Worm (Caenorhabditis elegans): ENCODE measurements around the gene ins-10.

ins-10 gene

DNA sequence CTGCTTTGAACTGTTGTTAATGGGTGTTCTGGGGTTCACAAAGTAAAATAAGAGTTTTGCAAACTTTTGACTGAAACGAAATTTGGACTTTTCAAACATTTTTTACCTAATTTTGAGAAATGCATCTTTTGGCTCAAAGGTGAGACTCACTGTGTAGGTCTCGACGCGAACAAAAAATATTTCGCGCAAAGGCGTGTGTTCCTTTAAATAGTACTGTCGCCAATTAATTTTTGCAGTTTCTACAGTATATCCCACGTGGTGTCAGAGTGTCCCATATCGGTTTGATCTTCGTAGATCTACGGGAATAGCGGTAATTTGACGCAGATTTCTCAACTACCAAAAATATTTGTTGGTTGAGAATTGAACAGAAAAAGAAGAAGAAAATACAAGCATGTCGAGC, 20.1 kb upstream of the ins-10 start:
- TF ChIP-seq nfya-1 (tag; optimal IDR thresholded peaks at IDR 0.05; ENCODE audit: insufficient read depth) (no peak), ama-1 (optimal IDR thresholded peaks at IDR 0.05) (peak; percentile 55), fkh-2 (tag; optimal IDR thresholded peaks at IDR 0.05) (no peak), eor-1 (tag; optimal IDR thresholded peaks at IDR 0.05) (no peak), unc-39 (tag; optimal IDR thresholded peaks at IDR 0.05) (no peak)

DNA sequence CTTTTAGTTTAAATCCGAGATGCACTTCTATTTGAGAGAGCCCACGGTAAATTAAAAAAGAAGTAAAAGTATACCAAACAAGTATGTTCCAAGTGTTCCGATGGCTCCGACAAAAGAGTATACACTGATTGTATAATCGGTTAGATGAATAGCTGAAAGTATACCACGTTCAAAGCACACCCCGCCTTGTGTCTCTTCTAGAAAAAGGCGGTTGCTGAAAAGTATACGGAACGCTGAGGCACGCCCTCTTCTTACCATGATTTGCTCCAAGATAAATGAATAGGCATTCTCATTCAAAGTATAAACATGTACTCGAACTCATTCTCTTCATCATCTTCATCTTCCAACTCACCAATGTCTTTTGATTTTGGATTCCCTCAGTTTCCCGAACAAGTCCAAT, 19.4 kb upstream of the ins-10 start, which contains the start of gene end-3:
Gene end-3 (plus strand): TSS at position 301 of the 400 bp plus-strand sequence.
- TF ChIP-seq lsy-12 (tag; optimal IDR thresholded peaks at IDR 0.05) (no peak), unc-62 (GFP tag; optimal IDR thresholded peaks at IDR 0.05) (no peak), aly-2 (tag; optimal IDR thresholded peaks at IDR 0.05) (no peak)

DNA sequence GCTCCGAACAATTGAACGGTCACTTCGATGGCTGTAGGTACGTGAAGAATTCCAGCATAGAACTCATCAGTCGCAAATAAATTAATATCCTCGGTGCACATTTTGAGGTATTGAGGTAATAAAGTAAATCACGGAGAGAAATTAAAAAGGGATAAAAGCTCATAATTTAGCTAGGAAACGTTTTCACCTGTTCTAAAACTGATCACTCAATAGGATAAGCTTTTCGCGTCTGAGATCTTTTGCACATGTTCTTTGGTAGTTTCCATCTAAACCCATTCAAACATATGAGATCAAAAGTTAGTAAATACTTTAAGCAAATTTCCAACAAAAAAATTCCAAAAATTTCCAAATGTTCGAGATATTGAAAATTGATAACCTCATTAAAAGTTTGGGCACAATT, 16.3 kb upstream of the ins-10 start, which contains the start of gene srh-308:
Gene srh-308 (minus strand): TSS at position 101 of the 400 bp plus-strand sequence.
- no peak for TF ChIP-seq zag-1 (tag; optimal IDR thresholded peaks at IDR 0.05)
- no peak for TF ChIP-seq ZK546.5 (tag; optimal IDR thresholded peaks at IDR 0.05)
- no peak for TF ChIP-seq pha-4 (tag; optimal IDR thresholded peaks at IDR 0.05)

DNA sequence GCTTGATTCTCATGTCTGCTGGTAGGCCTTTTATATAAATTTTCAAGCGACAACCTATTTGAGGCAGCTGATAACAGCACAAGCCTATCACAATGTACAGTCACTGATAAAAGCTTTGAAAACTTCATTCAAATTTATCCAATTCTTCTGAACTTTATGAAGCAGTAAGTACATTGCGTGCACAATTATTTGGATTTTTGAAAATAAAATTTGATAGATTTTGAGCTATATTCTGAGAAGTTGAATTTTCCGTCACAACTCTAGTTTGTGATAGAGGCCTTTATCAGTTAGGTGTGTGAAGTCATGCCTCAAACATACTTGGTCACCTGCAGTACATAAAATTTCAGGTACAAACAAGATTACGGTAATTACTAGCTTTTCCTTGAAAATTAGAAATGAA, 15.1 kb upstream of the ins-10 start, which contains the start of the genes mtl-2 and T08G5.1:
Gene mtl-2 (minus strand): TSS at position 34 of the 400 bp plus-strand sequence.
Gene T08G5.1 (plus strand): TSS at position 127 of the 400 bp plus-strand sequence.
- TF ChIP-seq nhr-11 (tag; optimal IDR thresholded peaks at IDR 0.05) (no peak), skn-1 (tag; optimal IDR thresholded peaks at IDR 0.05) (no peak), pqm-1 (tag; optimal IDR thresholded peaks at IDR 0.05) (peak; percentile 28), elt-2 (tag; optimal IDR thresholded peaks at IDR 0.05) (peak; percentile 75)

DNA sequence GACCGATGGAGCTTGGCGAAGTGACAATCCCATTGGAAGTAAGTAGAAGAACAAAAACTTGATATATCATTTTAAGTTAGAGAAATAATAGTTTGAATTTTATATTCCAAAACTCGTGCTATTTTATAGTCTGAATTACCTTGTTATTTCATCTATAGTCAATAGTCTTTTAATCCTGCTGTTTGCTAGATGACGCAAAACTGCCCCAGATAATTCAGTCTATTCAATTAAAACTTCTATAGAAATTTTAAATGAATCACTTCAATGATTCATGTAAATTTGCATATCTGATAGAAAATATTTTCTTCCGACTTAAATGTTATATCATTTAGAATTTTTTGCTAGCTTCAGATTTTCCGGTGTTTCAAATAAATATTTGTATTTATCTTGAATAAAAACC, 10.7 kb upstream of the ins-10 start, which contains the start of gene T08G5.15:
Gene T08G5.15 (minus strand): TSS at position 101 of the 400 bp plus-strand sequence.
- no peak for TF ChIP-seq lin-39 (tag; optimal IDR thresholded peaks at IDR 0.05)

DNA sequence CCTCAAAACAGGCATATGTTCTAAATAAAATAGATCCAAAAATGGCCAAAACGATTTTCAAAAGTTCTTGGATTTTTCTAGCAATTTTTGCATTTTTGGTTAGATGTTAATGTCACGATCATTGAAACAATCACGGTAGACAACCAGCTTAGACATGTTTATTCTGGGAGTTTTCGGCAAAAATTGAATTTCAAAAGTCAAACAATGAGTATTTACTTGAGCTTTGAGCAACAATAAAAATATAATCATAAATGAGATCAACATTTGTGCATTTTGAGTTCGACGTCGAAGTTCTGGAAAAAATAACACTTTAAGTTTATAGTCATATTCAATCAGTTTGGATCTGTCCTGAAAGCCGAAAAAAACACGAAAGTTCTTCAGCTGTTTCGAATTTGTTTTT, 7.6 kb upstream of the ins-10 start, which contains the start of gene T08G5.2:
Gene T08G5.2 (minus strand): TSS at position 101 of the 400 bp plus-strand sequence.
- no peak for TF ChIP-seq snpc-4 (tag; optimal IDR thresholded peaks at IDR 0.05)
- TF ChIP-seq hmg-11 (tag; optimal IDR thresholded peaks at IDR 0.05) = no peak
- TF ChIP-seq nhr-28 (tag; optimal IDR thresholded peaks at IDR 0.05) = no peak
- TF ChIP-seq unc-39 (tag; optimal IDR thresholded peaks at IDR 0.05) = no peak
- no peak for TF ChIP-seq nfya-1 (tag; optimal IDR thresholded peaks at IDR 0.05; ENCODE audit: insufficient read depth)
- TF ChIP-seq elt-1 (tag; optimal IDR thresholded peaks at IDR 0.05) = no peak
- no peak for TF ChIP-seq elt-3 (tag; optimal IDR thresholded peaks at IDR 0.05)
- no peak for TF ChIP-seq skn-1 (tag; optimal IDR thresholded peaks at IDR 0.05)
- TF ChIP-seq tbx-2 (tag; optimal IDR thresholded peaks at IDR 0.05) = no peak
- TF ChIP-seq mdl-1 (tag; optimal IDR thresholded peaks at IDR 0.05) = no peak
- no peak for TF ChIP-seq nhr-67 (tag; optimal IDR thresholded peaks at IDR 0.05)
- no peak for TF ChIP-seq nhr-237 (tag; optimal IDR thresholded peaks at IDR 0.05)
- no peak for TF ChIP-seq ceh-82 (tag; optimal IDR thresholded peaks at IDR 0.05)
- no peak for TF ChIP-seq eor-1 (tag; optimal IDR thresholded peaks at IDR 0.05)
- TF ChIP-seq aly-2 (tag; optimal IDR thresholded peaks at IDR 0.05) = no peak
- no peak for TF ChIP-seq elt-2 (tag; optimal IDR thresholded peaks at IDR 0.05)

DNA sequence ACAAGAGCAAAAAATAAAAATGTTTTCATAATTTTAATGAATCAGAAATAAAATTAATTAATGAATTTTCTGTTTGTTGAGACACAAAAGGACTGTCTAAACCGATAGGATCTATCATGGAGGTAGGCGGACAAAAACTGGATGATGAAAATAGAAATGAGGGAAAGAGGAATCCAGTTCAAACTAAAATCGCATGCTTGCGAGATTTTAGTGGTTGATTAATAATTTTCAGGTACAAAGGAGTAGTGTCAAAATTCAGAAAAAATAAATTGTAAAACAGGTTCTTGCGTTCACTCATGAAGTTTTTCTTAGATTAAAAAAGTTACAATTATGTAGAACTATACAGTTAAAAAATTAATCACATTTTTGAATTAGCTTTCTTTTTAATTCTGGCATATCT, 6.4 kb upstream of the ins-10 start, which contains the start of gene T08G5.3:
Gene T08G5.3 (minus strand): TSS at position 101 of the 400 bp plus-strand sequence.
- TF ChIP-seq nhr-28 (tag; optimal IDR thresholded peaks at IDR 0.05) (no peak), fkh-2 (tag; optimal IDR thresholded peaks at IDR 0.05) (no peak), mdl-1 (tag; optimal IDR thresholded peaks at IDR 0.05) (no peak), ztf-11 (tag; optimal IDR thresholded peaks at IDR 0.05) (no peak), fkh-10 (GFP tag; optimal IDR thresholded peaks at IDR 0.05) (no peak), hmg-11 (tag; optimal IDR thresholded peaks at IDR 0.05) (no peak), nhr-77 (tag; optimal IDR thresholded peaks at IDR 0.05) (no peak), snpc-4 (tag; optimal IDR thresholded peaks at IDR 0.05) (no peak), nhr-11 (tag; optimal IDR thresholded peaks at IDR 0.05) (no peak)

All from whole organism, L3 larva.